Worm (Caenorhabditis elegans): ENCODE data around the gene F22B8.7.

Gene F22B8.7

ce11 chrV:16094284-16094683 is at the start of gene F22B8.7:
Gene F22B8.7, plus strand, starts transcription at chrV:16094584.
- TF ChIP-seq ztf-23 (GFP tag; IDR thresholded peaks at IDR 0.05) (no peak), ref-1 (GFP tag; conservative IDR thresholded peaks at IDR 0.05) (no peak), med-1 (GFP tag; optimal IDR thresholded peaks at IDR 0.05; ENCODE audit: insufficient read depth) (no peak), ztf-29 (GFP tag; IDR thresholded peaks at IDR 0.05) (no peak), tab-1 (GFP tag; IDR thresholded peaks at IDR 0.05) (no peak), flt-1 (GFP tag; IDR thresholded peaks at IDR 0.05) (no peak), klf-2 (GFP tag; conservative IDR thresholded peaks at IDR 0.05) (no peak), cog-1 (tag; optimal IDR thresholded peaks at IDR 0.05) (no peak), T22C8.4 (GFP tag; IDR thresholded peaks at IDR 0.05) (no peak)

DNA sequence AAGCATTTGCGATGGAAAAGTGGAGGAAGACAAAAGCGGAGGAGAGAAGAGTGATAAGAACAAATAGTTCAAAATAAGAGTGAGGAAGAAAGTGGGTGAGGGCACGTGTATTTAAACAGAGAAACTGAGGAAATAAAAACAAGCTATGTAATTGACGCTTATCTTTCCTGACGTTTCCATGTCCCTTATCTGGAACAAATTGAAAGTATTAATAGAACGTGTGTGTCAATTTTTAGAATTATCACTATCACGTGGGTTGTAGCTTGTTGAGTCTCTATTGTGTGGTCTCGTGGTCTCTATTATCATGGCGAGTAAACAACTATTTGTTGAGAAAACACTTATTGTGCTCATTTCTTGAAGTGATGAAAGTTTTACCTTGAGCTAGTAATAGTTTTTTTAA is 48.5 kb upstream of the F22B8.7 start, which contains the start of gene T10C6.15:
TSS of gene T10C6.15 (minus strand) at position 104 of the 400 bp plus-strand sequence.
- TF ChIP-seq tab-1 (GFP tag; IDR thresholded peaks at IDR 0.05), result no peak

ce11 chrV:16046573-16046972 is 47.8 kb upstream of the F22B8.7 start, which contains the start of gene ZK285.2:
Gene ZK285.2, plus strand, starts transcription at chrV:16046873.
- no peak for TF ChIP-seq flt-1 (GFP tag; IDR thresholded peaks at IDR 0.05)
- TF ChIP-seq tab-1 (GFP tag; IDR thresholded peaks at IDR 0.05), result no peak
- no peak for TF ChIP-seq cog-1 (tag; optimal IDR thresholded peaks at IDR 0.05)
- no peak for TF ChIP-seq ztf-23 (GFP tag; IDR thresholded peaks at IDR 0.05)
- TF ChIP-seq med-1 (GFP tag; optimal IDR thresholded peaks at IDR 0.05; ENCODE audit: insufficient read depth), result no peak
- no peak for TF ChIP-seq ztf-29 (GFP tag; IDR thresholded peaks at IDR 0.05)
- no peak for TF ChIP-seq T22C8.4 (GFP tag; IDR thresholded peaks at IDR 0.05)
- TF ChIP-seq ref-1 (GFP tag; conservative IDR thresholded peaks at IDR 0.05), result no peak
- TF ChIP-seq klf-2 (GFP tag; conservative IDR thresholded peaks at IDR 0.05), result no peak

ce11 chrV:16047052-16047451 is 47.3 kb upstream of the F22B8.7 start:
- TF ChIP-seq ztf-23 (GFP tag; IDR thresholded peaks at IDR 0.05) (no peak), T22C8.4 (GFP tag; IDR thresholded peaks at IDR 0.05) (no peak), flt-1 (GFP tag; IDR thresholded peaks at IDR 0.05) (no peak), med-1 (GFP tag; optimal IDR thresholded peaks at IDR 0.05; ENCODE audit: insufficient read depth) (no peak)

DNA sequence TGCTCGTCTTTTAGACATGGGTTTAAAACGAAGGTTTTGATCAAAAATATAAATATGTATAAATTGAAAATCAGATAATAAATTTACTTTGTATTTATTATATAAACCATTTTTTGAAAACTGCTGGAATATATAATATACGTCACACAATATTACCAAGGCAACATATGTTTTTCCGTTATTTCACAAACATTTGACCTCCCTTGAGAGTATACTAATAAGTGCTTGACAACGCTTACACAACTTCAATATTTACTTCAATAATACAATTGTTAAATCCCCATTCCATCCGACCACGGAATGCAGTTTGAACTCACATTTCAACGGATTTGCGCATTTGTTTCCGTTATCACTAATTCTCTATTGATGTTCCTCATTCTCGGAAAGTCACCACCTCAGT is 46.9 kb upstream of the F22B8.7 start, which contains the start of gene str-198:
TSS of gene str-198 (plus strand) at position 301 of the 400 bp plus-strand sequence.
- TF ChIP-seq T22C8.4 (GFP tag; IDR thresholded peaks at IDR 0.05) (no peak), ztf-23 (GFP tag; IDR thresholded peaks at IDR 0.05) (no peak), tab-1 (GFP tag; IDR thresholded peaks at IDR 0.05) (no peak)

DNA sequence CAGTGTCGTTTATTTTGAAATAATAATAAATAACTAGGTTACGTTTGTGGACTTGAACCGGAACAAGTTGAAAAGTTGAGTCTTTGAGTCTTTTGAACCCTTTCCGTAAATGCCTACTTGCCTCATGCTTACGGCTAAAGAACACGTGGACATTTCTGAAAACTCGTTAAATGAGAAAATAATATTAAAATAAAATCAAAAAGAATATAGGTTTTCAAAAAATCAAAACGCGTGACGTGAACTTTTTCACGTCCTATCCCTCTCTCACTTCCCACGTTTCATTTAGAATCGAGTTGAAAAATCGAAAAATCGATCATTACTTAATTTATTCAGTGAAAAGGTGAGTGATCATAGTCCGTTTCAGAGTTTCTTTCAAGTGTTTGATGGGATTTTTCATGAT is 45.2 kb upstream of the F22B8.7 start, which contains the start of gene best-12:
TSS of gene best-12 (plus strand) at position 301 of the 400 bp plus-strand sequence.
- TF ChIP-seq cog-1 (tag; optimal IDR thresholded peaks at IDR 0.05), result no peak
- TF ChIP-seq tab-1 (GFP tag; IDR thresholded peaks at IDR 0.05), result no peak
- no peak for TF ChIP-seq med-1 (GFP tag; optimal IDR thresholded peaks at IDR 0.05; ENCODE audit: insufficient read depth)
- TF ChIP-seq T22C8.4 (GFP tag; IDR thresholded peaks at IDR 0.05), result no peak
- TF ChIP-seq ztf-29 (GFP tag; IDR thresholded peaks at IDR 0.05), result no peak
- no peak for TF ChIP-seq flt-1 (GFP tag; IDR thresholded peaks at IDR 0.05)
- no peak for TF ChIP-seq ztf-23 (GFP tag; IDR thresholded peaks at IDR 0.05)
- TF ChIP-seq klf-2 (GFP tag; conservative IDR thresholded peaks at IDR 0.05), result no peak
- no peak for TF ChIP-seq ref-1 (GFP tag; conservative IDR thresholded peaks at IDR 0.05)

DNA sequence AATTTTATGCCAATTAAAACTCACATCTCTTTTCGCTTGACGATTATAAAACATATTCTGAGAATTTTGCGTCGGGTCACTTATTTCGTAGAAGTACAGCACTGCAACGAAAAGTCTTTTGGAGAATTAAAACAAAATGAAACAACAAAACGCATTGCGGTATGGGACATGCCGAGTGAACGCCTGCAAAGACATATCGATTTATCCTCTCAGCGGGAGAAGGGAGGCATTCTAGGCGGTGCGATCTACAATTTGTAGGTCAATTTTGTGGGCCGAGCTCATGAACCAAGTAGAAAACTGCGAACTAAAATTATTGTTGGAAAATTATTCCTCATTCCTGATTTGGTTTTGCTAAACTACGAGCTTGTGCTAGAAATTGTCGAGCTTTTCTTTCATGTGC is 41.0 kb upstream of the F22B8.7 start, which contains the start of gene F14H3.3:
TSS of gene F14H3.3 (minus strand) at position 101 of the 400 bp plus-strand sequence.
- TF ChIP-seq ztf-23 (GFP tag; IDR thresholded peaks at IDR 0.05) (no peak), ztf-29 (GFP tag; IDR thresholded peaks at IDR 0.05) (no peak), T22C8.4 (GFP tag; IDR thresholded peaks at IDR 0.05) (no peak), cog-1 (tag; optimal IDR thresholded peaks at IDR 0.05) (no peak), flt-1 (GFP tag; IDR thresholded peaks at IDR 0.05) (no peak), med-1 (GFP tag; optimal IDR thresholded peaks at IDR 0.05; ENCODE audit: insufficient read depth) (no peak), klf-2 (GFP tag; conservative IDR thresholded peaks at IDR 0.05) (no peak), tab-1 (GFP tag; IDR thresholded peaks at IDR 0.05) (no peak), ref-1 (GFP tag; conservative IDR thresholded peaks at IDR 0.05) (no peak)

- TF ChIP-seq klf-2 (GFP tag; conservative IDR thresholded peaks at IDR 0.05) (no peak), ztf-29 (GFP tag; IDR thresholded peaks at IDR 0.05) (no peak)
Observed at ce11 chrV:16055031-16055430, 39.4 kb upstream of the F22B8.7 start, which contains the start of gene F14H3.4. Gene F14H3.4, minus strand, starts transcription at chrV:16055072.

DNA sequence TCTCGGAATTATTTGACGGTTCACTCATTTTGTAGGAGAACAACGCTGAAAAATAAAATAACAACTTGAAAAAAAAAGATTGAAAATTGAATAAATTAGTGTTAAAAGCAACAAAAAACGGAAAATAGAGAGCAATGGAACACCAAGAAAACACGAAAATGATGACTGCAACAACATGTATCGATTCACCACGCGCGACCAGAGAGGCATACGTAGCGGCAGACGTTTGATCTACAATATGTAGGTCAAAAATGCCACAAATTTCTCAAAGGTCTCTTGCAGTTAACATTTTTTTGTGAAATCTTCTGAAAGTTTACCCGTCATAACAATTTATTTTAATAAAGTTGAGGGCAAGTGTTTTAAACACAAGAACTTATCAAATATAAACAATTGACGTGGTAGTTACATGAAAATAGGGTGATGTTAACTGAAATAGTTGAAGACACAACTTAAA is 37.3 kb upstream of the F22B8.7 start, which contains the start of gene F14H3.5:
TSS of gene F14H3.5 (minus strand) at position 51 of the 454 bp plus-strand sequence.
- TF ChIP-seq ztf-23 (GFP tag; IDR thresholded peaks at IDR 0.05) (no peak), flt-1 (GFP tag; IDR thresholded peaks at IDR 0.05) (no peak), tab-1 (GFP tag; IDR thresholded peaks at IDR 0.05) (no peak), cog-1 (tag; optimal IDR thresholded peaks at IDR 0.05) (no peak), T22C8.4 (GFP tag; IDR thresholded peaks at IDR 0.05) (no peak), ztf-29 (GFP tag; IDR thresholded peaks at IDR 0.05) (no peak), med-1 (GFP tag; optimal IDR thresholded peaks at IDR 0.05; ENCODE audit: insufficient read depth) (no peak), klf-2 (GFP tag; conservative IDR thresholded peaks at IDR 0.05) (no peak), ref-1 (GFP tag; conservative IDR thresholded peaks at IDR 0.05) (no peak)

DNA sequence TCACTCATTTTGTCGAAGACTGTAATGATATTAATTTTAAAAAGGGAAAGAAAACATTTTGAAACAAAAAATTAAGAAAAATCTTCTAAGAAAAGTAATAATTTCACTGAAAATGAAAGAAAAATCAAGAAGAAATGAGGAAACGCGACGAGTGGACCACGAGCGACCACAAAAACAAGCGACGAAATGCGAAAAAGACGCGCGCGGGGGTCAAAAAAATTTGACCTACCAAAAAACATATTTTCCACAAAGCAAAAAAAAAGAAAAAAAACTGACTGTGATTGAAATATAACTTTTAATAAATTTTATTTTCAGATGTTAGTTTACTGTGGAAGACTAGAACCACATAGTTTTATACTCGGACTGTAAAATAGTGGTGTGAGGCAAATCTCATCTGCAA is 35.5 kb upstream of the F22B8.7 start, which contains the start of gene F14H3.6:
TSS of gene F14H3.6 (minus strand) at position 22 of the 400 bp plus-strand sequence.
- no peak for TF ChIP-seq klf-2 (GFP tag; conservative IDR thresholded peaks at IDR 0.05)
- TF ChIP-seq tab-1 (GFP tag; IDR thresholded peaks at IDR 0.05), result no peak
- TF ChIP-seq med-1 (GFP tag; optimal IDR thresholded peaks at IDR 0.05; ENCODE audit: insufficient read depth), result no peak
- no peak for TF ChIP-seq cog-1 (tag; optimal IDR thresholded peaks at IDR 0.05)

ce11 chrV:16060135-16060534 is 34.2 kb upstream of the F22B8.7 start, which contains the start of gene F14H3.15:
Gene F14H3.15, minus strand, starts transcription at chrV:16060235.
- no peak for TF ChIP-seq T22C8.4 (GFP tag; IDR thresholded peaks at IDR 0.05)
- no peak for TF ChIP-seq ztf-29 (GFP tag; IDR thresholded peaks at IDR 0.05)
- no peak for TF ChIP-seq klf-2 (GFP tag; conservative IDR thresholded peaks at IDR 0.05)
- no peak for TF ChIP-seq cog-1 (tag; optimal IDR thresholded peaks at IDR 0.05)
- TF ChIP-seq med-1 (GFP tag; optimal IDR thresholded peaks at IDR 0.05; ENCODE audit: insufficient read depth), result no peak
- no peak for TF ChIP-seq tab-1 (GFP tag; IDR thresholded peaks at IDR 0.05)
- TF ChIP-seq flt-1 (GFP tag; IDR thresholded peaks at IDR 0.05), result no peak
- TF ChIP-seq ref-1 (GFP tag; conservative IDR thresholded peaks at IDR 0.05), result no peak
- no peak for TF ChIP-seq ztf-23 (GFP tag; IDR thresholded peaks at IDR 0.05)
